Worm (Caenorhabditis elegans) whole organism, L4 larva: Measurements from ENCODE around the gene msp-152.
A peak's percentile ranks its signal among the peaks of the same experiment; 100 is the strongest.

Experiments used
- D1046.2 ChIP-seq: fragments of 200-800 bp; sonication (Bioruptor generic); IDR thresholded peaks from 2 replicates; pipeline ENCODE4 v1.3.6; 2022; ENCODE audit warnings: missing genetic modification characterization, missing compliant biosample characterization
- F37D6.2 ChIP-seq: sonication (generic microtip); optimal IDR thresholded peaks from 2 replicates; lab custom pipeline; 2016; ENCODE audit warnings: mild to moderate bottlenecking, missing genetic modification characterization, missing compliant biosample characterization
- F44E2.7 ChIP-seq: fragments of 200-800 bp; sonication (Bioruptor generic); IDR thresholded peaks from 2 replicates; pipeline ENCODE4 v2.1.2; 2022; ENCODE audit warnings: missing genetic modification characterization, missing compliant biosample characterization
- T26A8.4 ChIP-seq: fragments of 200-800 bp; sonication (Bioruptor generic); IDR thresholded peaks from 2 replicates; pipeline ENCODE4 v1.3.6; 2022; ENCODE audit warnings: missing genetic modification characterization, missing compliant biosample characterization
- Y48G9A.11 ChIP-seq: fragments of 200-800 bp; sonication (Bioruptor generic); IDR thresholded peaks from 2 replicates; pipeline ENCODE4 v1.3.6; 2022; ENCODE audit warnings: missing genetic modification reagents, missing genetic modification characterization, missing compliant biosample characterization
- aha-1 ChIP-seq: fragments of 150-350 bp; peaks from one replicate; lab custom pipeline; 2014; ENCODE audit warnings: missing biosample characterization, missing genetic modification characterization
- aly-2 ChIP-seq: sonication (generic microtip); optimal IDR thresholded peaks from 2 replicates; lab custom pipeline; 2018; ENCODE audit warnings: missing biosample characterization, missing genetic modification characterization
- ceh-28 ChIP-seq: fragments of 150-350 bp; optimal IDR thresholded peaks from 2 replicates; lab custom pipeline; 2014; ENCODE audit warnings: missing biosample characterization, missing genetic modification reagents, missing genetic modification characterization
- ceh-62 ChIP-seq: sonication (generic microtip); optimal IDR thresholded peaks from 2 replicates; lab custom pipeline; 2017; ENCODE audit warnings: missing biosample characterization, missing genetic modification characterization
- daf-16 ChIP-seq, 3 experiments: sonication (generic microtip); optimal IDR thresholded peaks; 2 replicates each; lab custom pipeline; 2016 to 2017; ENCODE audit warnings: missing genetic modification characterization in 3 of 3, missing genetic modification reagents in 3 of 3, mild to moderate bottlenecking in 2 of 3, missing compliant biosample characterization in 2 of 3, missing biosample characterization in 1 of 3, moderate library complexity in 1 of 3
- daf-19 ChIP-seq: fragments of 200-800 bp; sonication (Bioruptor generic); conservative IDR thresholded peaks from 2 replicates; pipeline ENCODE4 v1.3.6; 2022; ENCODE audit warnings: missing genetic modification characterization, missing compliant biosample characterization
- dmd-6 ChIP-seq: fragments of 200-800 bp; sonication (Bioruptor generic); IDR thresholded peaks from 2 replicates; pipeline ENCODE4 v1.3.6; 2022; ENCODE audit warnings: missing genetic modification reagents, missing genetic modification characterization, missing compliant biosample characterization
- dpl-1 ChIP-seq: fragments of 150-350 bp; optimal IDR thresholded peaks from 2 replicates; lab custom pipeline; 2014; ENCODE audit warnings: missing biosample characterization, missing genetic modification reagents, missing genetic modification characterization
- dve-1 ChIP-seq: sonication (generic microtip); optimal IDR thresholded peaks from 2 replicates; lab custom pipeline; 2017; ENCODE audit warnings: antibody characterized with exemption, mild to moderate bottlenecking, missing genetic modification characterization, missing compliant biosample characterization; ENCODE audit not compliant: insufficient read depth
- hif-1 ChIP-seq, 2 experiments: sonication (generic microtip); optimal IDR thresholded peaks; 2 replicates each; lab custom pipeline; 2016 to 2017; ENCODE audit warnings: missing compliant biosample characterization in 2 of 2, missing genetic modification characterization in 2 of 2, missing genetic modification reagents in 2 of 2, missing genotype in 2 of 2, mild to moderate bottlenecking in 1 of 2
- hlh-11 ChIP-seq: fragments of 200-800 bp; sonication (Bioruptor generic); optimal IDR thresholded peaks from 2 replicates; lab custom pipeline; 2018; ENCODE audit warnings: mild to moderate bottlenecking, missing genetic modification characterization, missing compliant biosample characterization
- lin-15B ChIP-seq: fragments of 150-350 bp; sonication (generic microtip); optimal IDR thresholded peaks from 3 replicates; lab custom pipeline; 2014; ENCODE audit warnings: missing biosample characterization, missing genetic modification characterization
- lsy-2 ChIP-seq, 2 experiments: fragments of 150-350 bp in 1 of 2; sonication (generic microtip) in 1 of 2; optimal IDR thresholded peaks; 2 replicates each; lab custom pipeline; 2014 to 2017; ENCODE audit warnings: missing biosample characterization in 2 of 2, missing genetic modification characterization in 2 of 2
- madf-9 ChIP-seq: fragments of 200-800 bp; sonication (Bioruptor generic); conservative IDR thresholded peaks from 2 replicates; pipeline ENCODE4 v1.3.6; 2022; ENCODE audit warnings: missing genetic modification reagents, missing genetic modification characterization, missing compliant biosample characterization
- mdl-1 ChIP-seq, 2 experiments: fragments of 150-350 bp in 1 of 2; sonication (generic microtip) in 1 of 2; optimal IDR thresholded peaks; 2 replicates each; lab custom pipeline; 2014 to 2017; ENCODE audit warnings: missing biosample characterization in 2 of 2, missing genetic modification characterization in 2 of 2
- mdt-29 ChIP-seq: fragments of 200-800 bp; sonication (Bioruptor generic); IDR thresholded peaks from 2 replicates; pipeline ENCODE4 v1.3.6; 2022; ENCODE audit warnings: missing genetic modification reagents, missing genetic modification characterization, missing compliant biosample characterization
- mep-1 ChIP-seq: fragments of 150-350 bp; sonication (generic microtip); optimal IDR thresholded peaks from 3 replicates; lab custom pipeline; 2014; ENCODE audit warnings: missing biosample characterization, missing genetic modification characterization
- mxl-2 ChIP-seq: fragments of 200-800 bp; sonication (Bioruptor generic); conservative IDR thresholded peaks from 2 replicates; pipeline ENCODE4 v1.3.6; 2022; ENCODE audit warnings: missing genetic modification reagents, missing genetic modification characterization, missing compliant biosample characterization
- mxl-3 ChIP-seq: fragments of 200-800 bp; sonication (Bioruptor generic); optimal IDR thresholded peaks from 2 replicates; lab custom pipeline; 2018; ENCODE audit warnings: mild to moderate bottlenecking, missing genetic modification characterization, missing compliant biosample characterization
- nhr-28 ChIP-seq: fragments of 150-350 bp; optimal IDR thresholded peaks from 2 replicates; lab custom pipeline; 2014; ENCODE audit warnings: missing biosample characterization, missing genetic modification characterization
- nhr-6 ChIP-seq: fragments of 150-350 bp; optimal IDR thresholded peaks from 2 replicates; lab custom pipeline; 2014; ENCODE audit warnings: missing biosample characterization, missing genetic modification characterization
- nhr-77 ChIP-seq: fragments of 150-350 bp; optimal IDR thresholded peaks from 2 replicates; lab custom pipeline; 2014; ENCODE audit warnings: missing biosample characterization, missing genetic modification characterization
- php-3 ChIP-seq: fragments of 200-800 bp; sonication (Bioruptor generic); IDR thresholded peaks from 2 replicates; pipeline ENCODE4 v1.3.6; 2022; ENCODE audit warnings: missing genetic modification reagents, missing genetic modification characterization, missing compliant biosample characterization
- pqm-1 ChIP-seq: sonication (generic microtip); optimal IDR thresholded peaks from 2 replicates; lab custom pipeline; 2017; ENCODE audit warnings: missing biosample characterization, missing genetic modification characterization
- rbr-2 ChIP-seq: sonication (generic microtip); optimal IDR thresholded peaks from 2 replicates; lab custom pipeline; 2016; ENCODE audit warnings: missing genotype, missing genetic modification characterization, missing compliant biosample characterization
- saeg-2 ChIP-seq: fragments of 200-800 bp; sonication (Bioruptor generic); IDR thresholded peaks from 2 replicates; pipeline ENCODE4 v1.3.6; 2022; ENCODE audit warnings: missing genetic modification reagents, missing genetic modification characterization, missing compliant biosample characterization
- sdz-12 ChIP-seq: fragments of 200-800 bp; sonication (Bioruptor generic); optimal IDR thresholded peaks from 2 replicates; lab custom pipeline; 2018; ENCODE audit warnings: mild to moderate bottlenecking, missing genetic modification characterization, missing compliant biosample characterization
- unc-130 ChIP-seq: sonication (generic microtip); optimal IDR thresholded peaks from 2 replicates; lab custom pipeline; 2016; ENCODE audit warnings: missing genetic modification reagents, missing genetic modification characterization, missing compliant biosample characterization
- unc-62 ChIP-seq, 3 experiments: fragments of 150-350 bp in 1 of 3; sonication (generic microtip); optimal IDR thresholded peaks in 2 of 3; peaks in 1 of 3; 1 replicate in 1 of 3; 2 replicates in 2 of 3; lab custom pipeline; 2014 to 2017; ENCODE audit warnings: missing biosample characterization in 3 of 3, missing genetic modification characterization in 3 of 3, missing genetic modification reagents in 3 of 3, missing genotype in 1 of 3

msp-152 gene

DNA sequence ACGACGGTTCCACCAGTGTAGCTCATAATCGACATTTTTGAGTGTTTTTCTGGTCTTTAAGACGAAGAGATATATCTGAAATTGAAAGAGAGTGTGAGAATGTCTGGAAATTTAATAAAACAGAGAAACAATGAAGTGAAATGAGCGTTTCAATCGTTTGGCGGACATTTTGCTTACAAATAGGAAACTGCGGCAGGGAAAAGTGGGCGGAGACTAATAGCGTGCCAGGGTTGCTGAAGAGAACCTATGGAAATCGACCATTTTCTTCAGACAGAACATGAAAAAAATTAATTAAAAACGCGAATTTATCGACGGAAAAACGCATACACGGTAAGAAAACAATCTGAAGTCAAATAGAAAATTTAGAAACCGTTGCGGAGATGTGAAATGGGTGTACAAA lies 22.5 kb downstream of the msp-152 start, which contains the start of gene pbs-3 (continued):
- TF ChIP-seq Y48G9A.11 (0 out of 2 replicates have a peak, but pooled peaks have one; percentile 19), mep-1 (tag; lab: Kevin White, UChicago) (peak; percentile 77), lsy-2 (tag; optimal IDR thresholded peaks at IDR 0.05; lab: Kevin White, UChicago) (peak in 1 of 2 experiments; percentile 81), dve-1 (tag; lab: Kevin White, UChicago) (peak; percentile 66), hif-1 (tag; optimal IDR thresholded peaks at IDR 0.05; lab: Kevin White, UChicago) (peak in 1 of 2 experiments; percentile 68), F37D6.2 (tag; lab: Kevin White, UChicago) (no peak), nhr-6 (peak; percentile 82), mdl-1 (tag; optimal IDR thresholded peaks at IDR 0.05; lab: Kevin White, UChicago) (peak in 1 of 2 experiments; percentile 5), mxl-3 (peak; percentile 12), unc-62 (GFP tag; optimal IDR thresholded peaks at IDR 0.05 in 1 of 2; lab: Kevin White, UChicago) (peak in 1 of 2 experiments; percentile 82), unc-62 (tag; optimal IDR thresholded peaks at IDR 0.05; lab: Kevin White, UChicago) (no peak), rbr-2 (peak; percentile 2), daf-16 (GFP tag; optimal IDR thresholded peaks at IDR 0.05; lab: Kevin White, UChicago) (no peak), daf-16 (tag; optimal IDR thresholded peaks at IDR 0.05; lab: Kevin White, UChicago) (peak; percentile 35)

DNA sequence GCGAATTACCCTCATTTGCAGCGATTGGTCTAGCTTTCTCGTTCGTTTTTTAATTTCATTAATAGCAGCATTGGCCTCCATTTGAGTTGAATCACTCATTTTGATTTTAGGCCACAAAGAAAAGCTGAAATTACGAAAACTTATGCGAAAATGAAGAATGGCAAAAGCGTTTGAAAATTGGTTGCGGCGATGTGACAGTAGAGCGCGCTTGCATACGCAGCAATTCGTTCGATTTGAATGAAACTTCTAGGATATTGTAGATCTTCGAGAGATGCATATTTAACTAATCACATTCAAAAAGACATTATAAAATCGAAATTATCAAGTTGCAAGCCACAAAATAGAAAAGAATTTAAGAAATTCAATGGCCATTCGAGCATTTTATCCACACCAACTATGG lies 26.9 kb downstream of the msp-152 start, which contains the start of gene ulp-2:
ulp-2 (minus strand) TSS at position 158 of the 400 bp plus-strand sequence.
- TF ChIP-seq ceh-62 (no peak), aly-2 (tag; lab: Kevin White, UChicago) (no peak), D1046.2 (no peak), mxl-2 (GFP tag; lab: Robert Waterston, UW) (no peak), unc-130 (GFP tag; lab: Kevin White, UChicago) (no peak), aha-1 (tag; lab: Kevin White, UChicago) (peak; percentile 96), lin-15B (tag; lab: Kevin White, UChicago) (no peak), nhr-6 (no peak), sdz-12 (GFP tag; lab: Kevin White, UChicago) (no peak), hif-1 (tag; optimal IDR thresholded peaks at IDR 0.05; lab: Kevin White, UChicago) (no peak), ceh-28 (tag; lab: Kevin White, UChicago) (no peak), rbr-2 (no peak), php-3 (GFP tag; lab: Robert Waterston, UW) (no peak), saeg-2 (GFP tag; lab: Robert Waterston, UW) (no peak), dpl-1 (GFP tag; lab: Kevin White, UChicago) (peak; percentile 14), Y48G9A.11 (no peak), mxl-3 (no peak), F37D6.2 (tag; lab: Kevin White, UChicago) (no peak), daf-19 (GFP tag; lab: Robert Waterston, UW) (no peak), mep-1 (tag; lab: Kevin White, UChicago) (no peak), mdt-29 (GFP tag; lab: Robert Waterston, UW) (no peak), lsy-2 (tag; optimal IDR thresholded peaks at IDR 0.05; lab: Kevin White, UChicago) (peak in 1 of 2 experiments; percentile 53)

DNA sequence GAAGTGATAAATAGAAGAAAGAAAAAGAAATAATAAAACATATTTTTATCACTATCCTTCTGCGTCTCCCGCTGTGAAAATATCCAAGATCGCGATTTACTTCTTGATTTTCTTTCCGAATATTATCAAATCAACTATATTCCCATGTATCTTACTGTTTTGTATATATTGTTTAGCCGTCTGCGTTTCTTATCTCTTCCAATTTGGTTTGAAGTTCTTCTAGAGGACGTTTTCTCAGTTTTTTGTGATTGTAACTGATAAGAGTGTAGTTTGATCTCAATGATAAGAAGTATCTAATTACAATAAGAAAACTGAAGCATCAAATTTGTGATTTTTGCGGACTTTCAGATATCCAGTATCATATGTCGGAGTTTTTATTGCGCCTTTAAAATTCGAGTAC lies 27.9 kb downstream of the msp-152 start:
- TF ChIP-seq F44E2.7 (GFP tag; lab: Robert Waterston, UW) (no peak), dmd-6 (GFP tag; lab: Robert Waterston, UW) (peak; percentile 42; the same call in 1 of the 2 replicates), dve-1 (tag; lab: Kevin White, UChicago) (peak; percentile 50), hlh-11 (peak; percentile 30), pqm-1 (peak; percentile 33), nhr-28 (tag; lab: Kevin White, UChicago) (peak; percentile 83), unc-62 (GFP tag; optimal IDR thresholded peaks at IDR 0.05 in 1 of 2; lab: Kevin White, UChicago) (no peak), unc-62 (tag; optimal IDR thresholded peaks at IDR 0.05; lab: Kevin White, UChicago) (no peak), nhr-77 (tag; lab: Kevin White, UChicago) (peak; percentile 31), madf-9 (GFP tag; lab: Robert Waterston, UW) (no peak), daf-16 (GFP tag; optimal IDR thresholded peaks at IDR 0.05; lab: Kevin White, UChicago) (no peak), daf-16 (tag; optimal IDR thresholded peaks at IDR 0.05; lab: Kevin White, UChicago) (peak; percentile 46), T26A8.4 (GFP tag; lab: Robert Waterston, UW) (no peak)
